Fruit fly (Drosophila melanogaster): ENCODE results near the gene TwdlH.

- no peak for TF ChIP-seq CrebA (GFP tag; optimal IDR thresholded peaks at IDR 0.05; ENCODE audit: borderline replicate concordance)
- no peak for TF ChIP-seq Dif (GFP tag; optimal IDR thresholded peaks at IDR 0.05; ENCODE audit: partially characterized antibody)
- TF ChIP-seq CG32264 (GFP tag; optimal IDR thresholded peaks at IDR 0.05), result no peak
- no peak for TF ChIP-seq br (GFP tag; optimal IDR thresholded peaks at IDR 0.05)
Measured at dm6 chr3R:26625552-26625951, 8.0 kb upstream of the TwdlH start, which contains the start of gene TwdlL.
